Worm (Caenorhabditis elegans) whole organism, young adult: Measurements from ENCODE around the gene F26F4.2.

Experiments
- Y79H2A.3 ChIP-seq: fragments of 200-800 bp; sonication (Bioruptor generic); conservative IDR thresholded peaks from 2 replicates; pipeline ENCODE4 v1.3.6; 2022; ENCODE audit warnings: missing genetic modification reagents, missing genetic modification characterization, missing compliant biosample characterization
- cebp-1 ChIP-seq, 2 experiments: fragments of 200-800 bp in 1 of 2; sonication (Bioruptor generic) in 1 of 2; sonication (generic microtip) in 1 of 2; IDR thresholded peaks in 1 of 2; optimal IDR thresholded peaks in 1 of 2; 2 replicates each; pipeline versions ENCODE4 v1.3.6 to Lab custom; 2017 to 2022; ENCODE audit warnings: missing compliant biosample characterization in 2 of 2, missing genetic modification characterization in 2 of 2, mild to moderate bottlenecking in 1 of 2, missing genetic modification reagents in 1 of 2, moderate library complexity in 1 of 2
- him-1 ChIP-seq: sonication (generic microtip); optimal IDR thresholded peaks from 2 replicates; lab custom pipeline; 2016; ENCODE audit warnings: missing genotype, missing genetic modification reagents, missing genetic modification characterization, missing compliant biosample characterization
- let-607 ChIP-seq, 2 experiments: fragments of 200-800 bp in 1 of 2; sonication (Bioruptor generic) in 1 of 2; sonication (generic microtip) in 1 of 2; optimal IDR thresholded peaks; 2 replicates each; lab custom pipeline; 2016 to 2018; ENCODE audit warnings: mild to moderate bottlenecking in 2 of 2, missing compliant biosample characterization in 2 of 2, missing genetic modification characterization in 2 of 2, moderate library complexity in 2 of 2, missing genotype in 1 of 2
- lir-1 ChIP-seq: fragments of 200-800 bp; sonication (Bioruptor generic); conservative IDR thresholded peaks from 2 replicates; pipeline ENCODE4 v1.3.6; 2022; ENCODE audit warnings: missing genetic modification reagents, missing genetic modification characterization, missing compliant biosample characterization
- mes-4 ChIP-seq: sonication (generic microtip); optimal IDR thresholded peaks from 2 replicates; lab custom pipeline; 2016; ENCODE audit warnings: missing genotype, missing genetic modification characterization, missing compliant biosample characterization
- nhr-27 ChIP-seq: fragments of 200-800 bp; sonication (Bioruptor generic); optimal IDR thresholded peaks from 2 replicates; lab custom pipeline; 2018; ENCODE audit warnings: mild to moderate bottlenecking, missing genetic modification characterization, moderate library complexity, missing compliant biosample characterization
- nhr-90 ChIP-seq: sonication (generic microtip); optimal IDR thresholded peaks from 2 replicates; lab custom pipeline; 2016; ENCODE audit warnings: missing genotype, mild to moderate bottlenecking, missing genetic modification characterization, missing compliant biosample characterization
- snpc-4 ChIP-seq, 5 experiments: fragments of 150-350 bp in 1 of 5; sonication (generic microtip) in 4 of 5; optimal IDR thresholded peaks; 2 replicates each; lab custom pipeline; 2014 to 2018; ENCODE audit warnings: missing genetic modification characterization in 5 of 5, missing biosample characterization in 3 of 5, antibody characterized with exemption in 2 of 5, mild to moderate bottlenecking in 2 of 5, missing compliant biosample characterization in 2 of 5, missing genotype in 2 of 5, moderate library complexity in 2 of 5, missing genetic modification reagents in 1 of 5
- sptf-2 ChIP-seq: fragments of 200-800 bp; sonication (Bioruptor generic); optimal IDR thresholded peaks from 2 replicates; lab custom pipeline; 2018; ENCODE audit warnings: mild to moderate bottlenecking, missing genetic modification characterization, missing compliant biosample characterization
- ztf-28 ChIP-seq: fragments of 200-800 bp; sonication (Bioruptor generic); IDR thresholded peaks from 2 replicates; pipeline ENCODE4 v1.3.6; 2022; ENCODE audit warnings: missing genetic modification reagents, missing genetic modification characterization, missing compliant biosample characterization
- ztf-3 ChIP-seq: fragments of 200-800 bp; sonication (Bioruptor generic); optimal IDR thresholded peaks from 2 replicates; lab custom pipeline; 2018; ENCODE audit warnings: mild to moderate bottlenecking, missing genetic modification characterization, missing compliant biosample characterization

ce11 chrIII:4879445-4879844 is 31.6 kb upstream of the F26F4.2 start, which contains the start of gene C35D10.1:
- TF ChIP-seq ztf-28: no peak
- no peak for TF ChIP-seq lir-1 (GFP tag; lab: Robert Waterston, UW)
- no peak for TF ChIP-seq cebp-1 (GFP tag; IDR thresholded peaks at IDR 0.05; lab: Robert Waterston, UW)
- no peak for TF ChIP-seq cebp-1 (tag; optimal IDR thresholded peaks at IDR 0.05; lab: Kevin White, UChicago)
- no peak for TF ChIP-seq snpc-4 (GFP tag; optimal IDR thresholded peaks at IDR 0.05; lab: Kevin White, UChicago)
- TF ChIP-seq snpc-4 (tag; optimal IDR thresholded peaks at IDR 0.05; lab: Kevin White, UChicago): no peak
- no peak for TF ChIP-seq mes-4 (tag; lab: Kevin White, UChicago)
- TF ChIP-seq ztf-3: no peak
- TF ChIP-seq Y79H2A.3 (GFP tag; lab: Robert Waterston, UW): no peak
- TF ChIP-seq nhr-90 (tag; lab: Kevin White, UChicago): no peak
- no peak for TF ChIP-seq let-607 (tag; optimal IDR thresholded peaks at IDR 0.05; lab: Kevin White, UChicago)
- TF ChIP-seq sptf-2 (GFP tag; lab: Kevin White, UChicago): no peak
- no peak for TF ChIP-seq nhr-27 (tag; lab: Kevin White, UChicago)
- TF ChIP-seq him-1 (tag; lab: Kevin White, UChicago): no peak
